Fruit fly (Drosophila melanogaster): ENCODE data around the gene CG12011.

The CG12011 gene

DNA sequence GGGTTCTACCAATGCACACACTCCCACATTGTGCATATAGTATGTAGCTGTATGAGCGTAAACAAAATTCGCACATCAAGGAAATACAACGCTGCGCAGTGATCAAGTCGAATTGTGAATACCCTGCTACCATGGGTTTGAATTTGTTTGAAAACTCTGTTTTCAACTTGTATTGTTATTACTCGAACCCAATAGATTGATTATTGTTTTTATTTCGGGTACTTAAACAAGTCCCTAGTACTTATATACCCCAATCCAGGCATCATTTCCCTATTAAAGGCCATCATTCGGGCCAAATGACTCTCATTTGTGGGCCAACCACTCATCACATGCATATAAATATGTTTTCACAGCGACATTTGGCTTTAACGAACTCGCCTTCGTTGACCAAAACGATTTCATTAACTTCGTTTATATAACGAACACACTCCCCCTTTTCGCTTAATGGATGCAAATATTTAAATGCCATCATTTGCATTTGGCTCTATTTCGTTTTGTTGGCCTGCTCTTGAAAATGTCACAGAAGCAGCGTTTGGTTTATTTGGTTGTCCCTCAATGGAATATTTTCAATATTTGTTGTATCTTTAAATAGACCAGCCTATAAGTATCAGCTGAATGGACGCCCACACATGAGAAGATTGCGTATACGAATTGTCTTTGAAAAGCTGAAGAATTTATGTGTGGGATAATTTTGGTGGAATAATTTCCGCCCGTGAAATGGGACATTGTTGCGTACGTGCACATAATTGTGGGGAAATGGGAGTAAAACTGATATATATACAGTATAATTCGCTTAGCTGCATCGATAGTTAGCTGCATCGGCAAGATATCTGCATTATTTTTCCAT, 45.9 kb downstream of the CG12011 start (continued):
- TF ChIP-seq jumu (GFP tag; optimal IDR thresholded peaks at IDR 0.05), result peak; percentile 11
- TF ChIP-seq CG5245 (GFP tag; optimal IDR thresholded peaks at IDR 0.05), result no peak
- TF ChIP-seq CG10431 (GFP tag; optimal IDR thresholded peaks at IDR 0.05), result no peak
- no peak for TF ChIP-seq Sin3A (optimal IDR thresholded peaks at IDR 0.05)
- TF ChIP-seq cwo (GFP tag; optimal IDR thresholded peaks at IDR 0.05), result no peak
- peak; percentile 88 for TF ChIP-seq dysf (GFP tag; IDR thresholded peaks at IDR 0.05)
- TF ChIP-seq CG6272 (GFP tag; IDR thresholded peaks at IDR 0.05), result peak; percentile 69
- TF ChIP-seq CG11398 (GFP tag; optimal IDR thresholded peaks at IDR 0.05), result peak; percentile 9
- TF ChIP-seq CG17612 (GFP tag; IDR thresholded peaks at IDR 0.05), result 0 out of 2 replicates have a peak, but pooled peaks have one; percentile 35
- TF ChIP-seq CG1832 (GFP tag; optimal IDR thresholded peaks at IDR 0.05), result no peak
- peak; percentile 70 for TF ChIP-seq Dip3 (GFP tag; optimal IDR thresholded peaks at IDR 0.05)
- no peak; the same call in 1 of the 2 replicates for TF ChIP-seq Taf1 (GFP tag; IDR thresholded peaks at IDR 0.05)
- TF ChIP-seq CG7556 (GFP tag; optimal IDR thresholded peaks at IDR 0.05), result peak; percentile 7
- peak; percentile 52; the same call in 1 of the 2 replicates for TF ChIP-seq CG9215 (GFP tag; IDR thresholded peaks at IDR 0.05)
- no peak for TF ChIP-seq exex (tag; optimal IDR thresholded peaks at IDR 0.05)
- no peak for TF ChIP-seq disco-r (GFP tag; optimal IDR thresholded peaks at IDR 0.05)
- TF ChIP-seq CG8765 (GFP tag; IDR thresholded peaks at IDR 0.05), result no peak
- TF ChIP-seq tgo (GFP tag; IDR thresholded peaks at IDR 0.05), result peak; percentile 86
- TF ChIP-seq Abd-B (GFP tag; optimal IDR thresholded peaks at IDR 0.05), result peak; percentile 73
- no peak for TF ChIP-seq Dll (GFP tag; IDR thresholded peaks at IDR 0.05; ENCODE audit: partially characterized antibody)
- no peak for TF ChIP-seq TFAM (GFP tag; optimal IDR thresholded peaks at IDR 0.05)
- TF ChIP-seq CTCF (GFP tag; optimal IDR thresholded peaks at IDR 0.05), result no peak
- TF ChIP-seq mirr (GFP tag; optimal IDR thresholded peaks at IDR 0.05), result no peak
- peak; percentile 24; the same call in 1 of the 2 replicates for TF ChIP-seq Poxn (GFP tag; IDR thresholded peaks at IDR 0.05)
- peak; percentile 50; the same call in 1 of the 2 replicates for TF ChIP-seq HLH3B (GFP tag; IDR thresholded peaks at IDR 0.05)
- TF ChIP-seq bcd (GFP tag; optimal IDR thresholded peaks at IDR 0.05), result peak; percentile 56
- TF ChIP-seq CG1603 (tag; optimal IDR thresholded peaks at IDR 0.05), result peak; percentile 70
- TF ChIP-seq Med (GFP tag), result peak; percentile 95
- TF ChIP-seq CG30431 (GFP tag; optimal IDR thresholded peaks at IDR 0.05), result peak; percentile 23
- peak; percentile 70 for TF ChIP-seq stc (GFP tag; IDR thresholded peaks at IDR 0.05)
- TF ChIP-seq pho (GFP tag; optimal IDR thresholded peaks at IDR 0.05), result peak; percentile 40
- no peak for TF ChIP-seq CG3407 (GFP tag; optimal IDR thresholded peaks at IDR 0.05)
- TF ChIP-seq Mrtf (GFP tag; IDR thresholded peaks at IDR 0.05), result peak; percentile 70; the same call in 2 of the 3 replicates
- TF ChIP-seq Awh (GFP tag; IDR thresholded peaks at IDR 0.05), result peak; percentile 74
- TF ChIP-seq oc (tag; optimal IDR thresholded peaks at IDR 0.05), result peak; percentile 35
- TF ChIP-seq CG4424 (GFP tag; optimal IDR thresholded peaks at IDR 0.05), result peak; percentile 33
- no peak for TF ChIP-seq phol (tag; optimal IDR thresholded peaks at IDR 0.05)
- peak; percentile 19 for TF ChIP-seq pum (GFP tag; optimal IDR thresholded peaks at IDR 0.05)
- TF ChIP-seq fd64A (GFP tag; optimal IDR thresholded peaks at IDR 0.05), result no peak
- TF ChIP-seq CG14710 (tag; optimal IDR thresholded peaks at IDR 0.05), result no peak
- TF ChIP-seq CG10267 (tag; optimal IDR thresholded peaks at IDR 0.05), result peak; percentile 19
- peak; percentile 32; the same call in 1 of the 2 replicates for TF ChIP-seq CG11696 (GFP tag; IDR thresholded peaks at IDR 0.05)
- TF ChIP-seq cas (GFP tag; IDR thresholded peaks at IDR 0.05), result 0 out of 2 replicates have a peak, but pooled peaks have one; percentile 43
- TF ChIP-seq CG14860 (GFP tag; IDR thresholded peaks at IDR 0.05; ENCODE audit: partially characterized antibody), result no peak
- TF ChIP-seq CG7357 (GFP tag; IDR thresholded peaks at IDR 0.05), result peak; percentile 66; the same call in 2 of the 3 replicates
- peak; percentile 82 for TF ChIP-seq CG43689 (GFP tag; IDR thresholded peaks at IDR 0.05)
- peak; percentile 23 for TF ChIP-seq dm (GFP tag; optimal IDR thresholded peaks at IDR 0.05)
- no peak for TF ChIP-seq CG34376 (GFP tag; optimal IDR thresholded peaks at IDR 0.05)
- no peak for TF ChIP-seq luna (GFP tag; optimal IDR thresholded peaks at IDR 0.05)
- TF ChIP-seq D (optimal IDR thresholded peaks at IDR 0.05), result no peak
- no peak for TF ChIP-seq D (GFP tag; optimal IDR thresholded peaks at IDR 0.05)
